Worm (Caenorhabditis elegans): ENCODE data around the gene sams-4.

DNA sequence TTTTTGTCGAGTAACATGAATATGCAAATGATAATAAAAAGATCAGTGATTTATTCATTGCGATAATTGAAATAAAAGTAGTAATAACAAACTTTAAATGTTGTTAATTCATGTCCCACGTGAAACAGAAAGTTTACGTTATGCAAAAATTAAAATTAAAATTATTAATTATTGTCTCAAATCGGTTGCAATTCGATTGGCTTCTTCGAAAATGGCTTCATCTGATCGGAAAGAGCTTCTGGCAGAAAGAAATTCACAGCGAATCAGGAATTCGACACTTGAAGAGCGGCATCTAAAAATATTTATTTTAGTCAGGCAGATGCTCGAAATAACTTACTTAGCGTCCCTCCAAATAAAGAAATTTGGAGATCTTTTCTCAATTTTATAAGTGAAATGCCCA is 19.6 kb upstream of the sams-4 start, which contains the start of gene spe-27:
- no peak for TF ChIP-seq hlh-6 (tag; optimal IDR thresholded peaks at IDR 0.05)
- no peak for TF ChIP-seq sox-4 (tag; optimal IDR thresholded peaks at IDR 0.05)
- no peak for TF ChIP-seq nhr-232 (tag; optimal IDR thresholded peaks at IDR 0.05)
- TF ChIP-seq fkh-10 (GFP tag; optimal IDR thresholded peaks at IDR 0.05) = no peak
- TF ChIP-seq ceh-34 (tag; optimal IDR thresholded peaks at IDR 0.05) = no peak
- TF ChIP-seq tbx-2 (tag; optimal IDR thresholded peaks at IDR 0.05) = no peak
- TF ChIP-seq ceh-45 (GFP tag; IDR thresholded peaks at IDR 0.05) = no peak
- no peak for TF ChIP-seq unc-55 (GFP tag; optimal IDR thresholded peaks at IDR 0.05)
- TF ChIP-seq K02D7.2 (tag; optimal IDR thresholded peaks at IDR 0.05) = no peak
- no peak for TF ChIP-seq hlh-15 (tag; optimal IDR thresholded peaks at IDR 0.05)
- no peak for TF ChIP-seq syd-9 (tag; optimal IDR thresholded peaks at IDR 0.05)

Data from whole organism, late embryonic.